Fruit fly (Drosophila melanogaster) whole organism, embryonic: ENCODE measurements around the gene CG13075.

Source experiments
- Abd-B ChIP-seq: fragments of 200-800 bp; sonication (Bioruptor generic); optimal IDR thresholded peaks from 2 replicates; lab custom pipeline; 2018; ENCODE audit warnings: missing biosample characterization, mild to moderate bottlenecking, missing genetic modification characterization, moderate library complexity
- CG10267 ChIP-seq: fragments of 200-800 bp; sonication (Bioruptor generic); optimal IDR thresholded peaks from 2 replicates; lab custom pipeline; 2018; ENCODE audit warnings: missing biosample characterization, mild to moderate bottlenecking, missing genetic modification characterization, moderate library complexity
- CG10366 ChIP-seq: fragments of 200-800 bp; sonication (Bioruptor generic); IDR thresholded peaks from 2 replicates; pipeline ENCODE4 v1.3.6; 2022; ENCODE audit warnings: missing biosample characterization, missing genetic modification characterization
- CG11456 ChIP-seq: fragments of 200-800 bp; sonication (Bioruptor generic); IDR thresholded peaks from 3 replicates; pipeline ENCODE4 v1.3.6; 2022; ENCODE audit warnings: missing biosample characterization, missing genetic modification characterization
- CG11695 ChIP-seq: fragments of 200-800 bp; sonication (Bioruptor generic); IDR thresholded peaks from 3 replicates; pipeline ENCODE4 v1.3.6; 2022; ENCODE audit warnings: missing biosample characterization, missing genetic modification characterization
- CG1233 ChIP-seq: fragments of 200-800 bp; sonication (Bioruptor generic); optimal IDR thresholded peaks from 4 replicates; lab custom pipeline; 2018; ENCODE audit warnings: missing biosample characterization, mild to moderate bottlenecking, missing genetic modification characterization
- CG12942 ChIP-seq: fragments of 200-800 bp; sonication (Bioruptor generic); optimal IDR thresholded peaks from 3 replicates; lab custom pipeline; 2016; ENCODE audit warnings: missing biosample characterization, missing genetic modification characterization
- CG13624 ChIP-seq: fragments of 200-800 bp; sonication (Bioruptor generic); optimal IDR thresholded peaks from 2 replicates; lab custom pipeline; 2016; ENCODE audit warnings: missing biosample characterization, missing genetic modification characterization
- CG1529 ChIP-seq: fragments of 200-800 bp; sonication (Bioruptor generic); optimal IDR thresholded peaks from 3 replicates; lab custom pipeline; 2018; ENCODE audit warnings: missing biosample characterization, missing genetic modification characterization
- CG15601 ChIP-seq: fragments of 200-800 bp; sonication (Bioruptor generic); optimal IDR thresholded peaks from 3 replicates; lab custom pipeline; 2019; ENCODE audit warnings: missing biosample characterization, mild to moderate bottlenecking, missing genetic modification characterization, moderate library complexity
- CG1647 ChIP-seq: fragments of 200-800 bp; sonication (Bioruptor generic); optimal IDR thresholded peaks from 3 replicates; lab custom pipeline; 2016; ENCODE audit warnings: missing biosample characterization, missing genetic modification characterization
- CG16863 ChIP-seq: fragments of 200-800 bp; sonication (Bioruptor generic); optimal IDR thresholded peaks from 3 replicates; lab custom pipeline; 2016; ENCODE audit warnings: missing biosample characterization, missing genetic modification characterization
- CG17612 ChIP-seq: fragments of 200-800 bp; sonication (Bioruptor generic); IDR thresholded peaks from 2 replicates; pipeline ENCODE4 v1.3.6; 2022; ENCODE audit warnings: missing biosample characterization, missing genetic modification characterization
- CG17912 ChIP-seq: fragments of 200-800 bp; sonication (Bioruptor generic); optimal IDR thresholded peaks from 2 replicates; lab custom pipeline; 2018; ENCODE audit warnings: missing biosample characterization, mild to moderate bottlenecking, missing genetic modification characterization
- CG2116 ChIP-seq: fragments of 200-800 bp; sonication (Bioruptor generic); optimal IDR thresholded peaks from 3 replicates; lab custom pipeline; 2018; ENCODE audit warnings: missing biosample characterization, mild to moderate bottlenecking, missing genetic modification characterization
- CG2129 ChIP-seq: fragments of 200-800 bp; sonication (Bioruptor generic); IDR thresholded peaks from 2 replicates; pipeline ENCODE4 v1.3.6; 2022; ENCODE audit warnings: missing biosample characterization, missing genetic modification characterization; ENCODE audit not compliant: partially characterized antibody
- CG3163 ChIP-seq: fragments of 200-800 bp; sonication (Bioruptor generic); optimal IDR thresholded peaks from 3 replicates; lab custom pipeline; 2016; ENCODE audit warnings: missing biosample characterization, missing genetic modification characterization
- CG3847 ChIP-seq: fragments of 200-800 bp; sonication (Bioruptor generic); IDR thresholded peaks from 2 replicates; pipeline ENCODE4 v1.3.6; 2022; ENCODE audit warnings: missing biosample characterization, missing genetic modification characterization
- CG3995 ChIP-seq: fragments of 200-800 bp; sonication (Bioruptor generic); optimal IDR thresholded peaks from 3 replicates; lab custom pipeline; 2016; ENCODE audit warnings: missing biosample characterization, missing genetic modification characterization
- CG5180 ChIP-seq: fragments of 200-800 bp; sonication (Bioruptor generic); optimal IDR thresholded peaks from 3 replicates; lab custom pipeline; 2017; ENCODE audit warnings: missing biosample characterization, missing genetic modification characterization, mild to moderate bottlenecking, moderate library complexity, missing genetic modification reagents
- Deaf1 ChIP-seq: fragments of 200-800 bp; optimal IDR thresholded peaks from 3 replicates; lab custom pipeline; 2019; ENCODE audit warnings: missing biosample characterization, mild to moderate bottlenecking, missing genetic modification characterization, moderate library complexity
- Fer2 ChIP-seq: fragments of 200-800 bp; sonication (Bioruptor generic); optimal IDR thresholded peaks from 2 replicates; lab custom pipeline; 2018; ENCODE audit warnings: missing biosample characterization, mild to moderate bottlenecking, missing genetic modification characterization, moderate library complexity
- Hr51 ChIP-seq, 2 experiments: fragments of 200-800 bp; sonication (Bioruptor generic); optimal IDR thresholded peaks; 2 replicates in 1 of 2; 3 replicates in 1 of 2; lab custom pipeline; 2016 to 2018; ENCODE audit warnings: missing biosample characterization in 2 of 2, missing genetic modification characterization in 2 of 2, mild to moderate bottlenecking in 1 of 2, moderate library complexity in 1 of 2
- Myb ChIP-seq: fragments of 200-800 bp; sonication (Bioruptor generic); optimal IDR thresholded peaks from 2 replicates; lab custom pipeline; 2016; ENCODE audit warnings: missing biosample characterization, missing genetic modification characterization
- Neu2 ChIP-seq: fragments of 200-800 bp; sonication (Bioruptor generic); optimal IDR thresholded peaks from 3 replicates; lab custom pipeline; 2016; ENCODE audit warnings: missing biosample characterization, missing genetic modification characterization, borderline replicate concordance
- Oli ChIP-seq: fragments of 200-800 bp; sonication (Bioruptor generic); optimal IDR thresholded peaks from 2 replicates; lab custom pipeline; 2018; ENCODE audit warnings: missing biosample characterization, mild to moderate bottlenecking, missing genetic modification characterization, moderate library complexity
- Poxn ChIP-seq: fragments of 200-800 bp; sonication (Bioruptor generic); IDR thresholded peaks from 2 replicates; pipeline ENCODE4 v1.3.6; 2022; ENCODE audit warnings: missing biosample characterization, missing genetic modification characterization
- Ssrp ChIP-seq: fragments of 200-800 bp; sonication (Bioruptor generic); optimal IDR thresholded peaks from 2 replicates; lab custom pipeline; 2018; ENCODE audit warnings: missing biosample characterization, mild to moderate bottlenecking, missing genetic modification characterization, moderate library complexity
- TFAM ChIP-seq: fragments of 200-800 bp; sonication (Bioruptor generic); optimal IDR thresholded peaks from 2 replicates; lab custom pipeline; 2017; ENCODE audit warnings: missing biosample characterization, missing genetic modification characterization, inconsistent platforms
- chinmo ChIP-seq: fragments of 200-800 bp; sonication (Bioruptor generic); IDR thresholded peaks from 4 replicates; pipeline ENCODE4 v1.3.6; 2022; ENCODE audit warnings: missing biosample characterization, missing genetic modification characterization; ENCODE audit not compliant: partially characterized antibody
- crp ChIP-seq, 2 experiments: fragments of 200-800 bp; sonication (Bioruptor generic); optimal IDR thresholded peaks; 2 replicates in 1 of 2; 3 replicates in 1 of 2; lab custom pipeline; 2017; ENCODE audit warnings: missing biosample characterization in 2 of 2, missing genetic modification characterization in 2 of 2, mild to moderate bottlenecking in 1 of 2, moderate library complexity in 1 of 2
- gfzf ChIP-seq: fragments of 200-800 bp; sonication (Bioruptor generic); optimal IDR thresholded peaks from 2 replicates; lab custom pipeline; 2016; ENCODE audit warnings: missing biosample characterization, mild to moderate bottlenecking, missing genetic modification characterization, moderate library complexity
- hb ChIP-seq: fragments of 200-800 bp; sonication (Bioruptor generic); IDR thresholded peaks from 3 replicates; pipeline ENCODE4 v1.3.6; 2022; ENCODE audit warnings: missing biosample characterization, missing genetic modification characterization; ENCODE audit not compliant: partially characterized antibody
- inv ChIP-seq: fragments of 200-800 bp; sonication (Bioruptor generic); IDR thresholded peaks from 2 replicates; pipeline ENCODE4 v1.3.6; 2022; ENCODE audit warnings: missing biosample characterization, missing genetic modification characterization; ENCODE audit not compliant: partially characterized antibody
- kay ChIP-seq: fragments of 200-800 bp; sonication (Bioruptor generic); optimal IDR thresholded peaks from 2 replicates; lab custom pipeline; 2016; ENCODE audit warnings: missing biosample characterization, missing genetic modification characterization
- mam ChIP-seq: fragments of 200-800 bp; sonication (Bioruptor generic); optimal IDR thresholded peaks from 3 replicates; lab custom pipeline; 2016; ENCODE audit warnings: missing biosample characterization, missing genetic modification characterization
- mld ChIP-seq: fragments of 200-800 bp; sonication (Bioruptor generic); IDR thresholded peaks from 3 replicates; pipeline ENCODE4 v1.3.6; 2022; ENCODE audit warnings: missing biosample characterization, missing genetic modification characterization; ENCODE audit not compliant: partially characterized antibody
- nmo ChIP-seq: fragments of 200-800 bp; sonication (Bioruptor generic); optimal IDR thresholded peaks from 2 replicates; lab custom pipeline; 2018; ENCODE audit warnings: missing biosample characterization, mild to moderate bottlenecking, missing genetic modification characterization, moderate library complexity
- pan ChIP-seq, 4 experiments: fragments of >200 bp in 3 of 4; fragments of 200-800 bp in 1 of 4; sonication (Bioruptor generic) in 1 of 4; optimal IDR thresholded peaks in 3 of 4; IDR thresholded peaks in 1 of 4; 2 replicates each; pipeline versions ENCODE4 v1.3.6 to Lab custom; 2017 to 2022; ENCODE audit warnings: missing biosample characterization in 2 of 4, missing genetic modification characterization in 2 of 4, mixed read lengths in 1 of 4
- pnt ChIP-seq: fragments of 200-800 bp; sonication (Bioruptor generic); optimal IDR thresholded peaks from 3 replicates; lab custom pipeline; 2016; ENCODE audit warnings: missing biosample characterization, missing genetic modification characterization
- ranshi ChIP-seq: fragments of 200-800 bp; sonication (Bioruptor generic); IDR thresholded peaks from 2 replicates; pipeline ENCODE4 v1.3.6; 2022; ENCODE audit warnings: missing biosample characterization, missing genetic modification characterization
- shn ChIP-seq: fragments of 200-800 bp; sonication (Bioruptor generic); optimal IDR thresholded peaks from 3 replicates; lab custom pipeline; 2016; ENCODE audit warnings: missing biosample characterization, missing genetic modification characterization
- sim ChIP-seq: fragments of 200-800 bp; sonication (Bioruptor generic); IDR thresholded peaks from 2 replicates; pipeline ENCODE4 v1.3.6; 2022; ENCODE audit warnings: missing biosample characterization, missing genetic modification characterization
- slp2 ChIP-seq: fragments of 200-800 bp; sonication (Bioruptor generic); optimal IDR thresholded peaks from 2 replicates; lab custom pipeline; 2016; ENCODE audit warnings: missing biosample characterization, missing genetic modification characterization
- tna ChIP-seq: fragments of 200-800 bp; sonication (Bioruptor generic); IDR thresholded peaks from 2 replicates; pipeline ENCODE4 v1.3.6; 2022; ENCODE audit warnings: missing biosample characterization, missing genetic modification characterization; ENCODE audit not compliant: partially characterized antibody
- usp ChIP-seq: fragments of >200 bp; optimal IDR thresholded peaks from 2 replicates; lab custom pipeline; 2017; ENCODE audit warnings: missing biosample characterization, missing genetic modification characterization
- vvl ChIP-seq: fragments of 200-800 bp; sonication (Bioruptor generic); IDR thresholded peaks from 2 replicates; pipeline ENCODE4 v1.3.6; 2022; ENCODE audit warnings: missing biosample characterization, missing genetic modification characterization

Gene CG13075

dm6 chr3L:16128973-16129745 lies 45.4 kb downstream of the CG13075 start, which contains the start of gene SsRbeta (continued):
- peak; percentile 36 for TF ChIP-seq CG2129 (GFP tag; lab: Robert Waterston, UW)
- TF ChIP-seq CG15601 (tag; lab: Kevin White, UChicago): peak; percentile 15
- peak; percentile 56 for TF ChIP-seq CG2116 (GFP tag; lab: Kevin White, UChicago)
- TF ChIP-seq kay (GFP tag; lab: Kevin White, UChicago): peak; percentile 28
- TF ChIP-seq CG11695 (GFP tag; lab: Robert Waterston, UW): peak; percentile 60; the same call in 2 of the 3 replicates
- peak; percentile 37; the same call in 1 of the 2 replicates for TF ChIP-seq tna
- TF ChIP-seq CG10366: peak; percentile 46
- TF ChIP-seq Myb (GFP tag; lab: Kevin White, UChicago): peak; percentile 63
- no peak for TF ChIP-seq CG1529 (GFP tag; lab: Kevin White, UChicago)
- TF ChIP-seq ranshi (GFP tag; lab: Robert Waterston, UW): peak; percentile 66
- TF ChIP-seq Oli (tag; lab: Kevin White, UChicago): peak; percentile 33
- TF ChIP-seq inv (GFP tag; lab: Robert Waterston, UW): peak; percentile 64; the same call in 1 of the 2 replicates
- no peak for TF ChIP-seq pan (optimal IDR thresholded peaks at IDR 0.05; lab: Kevin White, UChicago)
- peak in 1 of 2 experiments; percentile 66 for TF ChIP-seq pan (GFP tag; optimal IDR thresholded peaks at IDR 0.05 in 1 of 2, IDR thresholded peaks at IDR 0.05 in 1 of 2)
- peak; percentile 55 for TF ChIP-seq CG17912 (GFP tag; lab: Kevin White, UChicago)
- no peak for TF ChIP-seq CG1647 (GFP tag; lab: Kevin White, UChicago)
- TF ChIP-seq Fer2 (tag; lab: Kevin White, UChicago): peak; percentile 26
- TF ChIP-seq Abd-B (GFP tag; lab: Kevin White, UChicago): peak; percentile 3
- TF ChIP-seq CG3163 (GFP tag; lab: Kevin White, UChicago): no peak
- TF ChIP-seq slp2 (GFP tag; lab: Kevin White, UChicago): no peak
- peak; percentile 43 for TF ChIP-seq CG13624 (GFP tag; lab: Kevin White, UChicago)
- TF ChIP-seq Hr51 (GFP tag; optimal IDR thresholded peaks at IDR 0.05; lab: Kevin White, UChicago): peak; percentile 3 to 57
- peak; percentile 23; the same call in 1 of the 2 replicates for TF ChIP-seq CG3847 (GFP tag; lab: Robert Waterston, UW)
- peak; percentile 9 for TF ChIP-seq nmo (GFP tag; lab: Kevin White, UChicago)
- no peak for TF ChIP-seq CG3995
- TF ChIP-seq gfzf (GFP tag; lab: Kevin White, UChicago): peak; percentile 51
- peak; percentile 32 for TF ChIP-seq vvl (GFP tag; lab: Robert Waterston, UW)
- no peak for TF ChIP-seq CG12942 (GFP tag; lab: Kevin White, UChicago)
- TF ChIP-seq usp (GFP tag; lab: Kevin White, UChicago): no peak
- TF ChIP-seq shn: no peak
- peak; percentile 37; the same call in 1 of the 2 replicates for TF ChIP-seq CG17612 (GFP tag; lab: Robert Waterston, UW)
- peak; percentile 72; the same call in 1 of the 4 replicates for TF ChIP-seq chinmo (GFP tag; lab: Robert Waterston, UW)
- peak; percentile 64 for TF ChIP-seq CG11456 (GFP tag; lab: Robert Waterston, UW)
- no peak for TF ChIP-seq mam (GFP tag; lab: Kevin White, UChicago)
- TF ChIP-seq Deaf1: peak; percentile 96
- peak; percentile 38 for TF ChIP-seq Ssrp (tag; lab: Kevin White, UChicago)
- no peak for TF ChIP-seq pnt (GFP tag; lab: Kevin White, UChicago)
- no peak for TF ChIP-seq Poxn
- TF ChIP-seq crp (GFP tag; optimal IDR thresholded peaks at IDR 0.05; lab: Kevin White, UChicago): peak in 1 of 2 experiments; percentile 49
- no peak for TF ChIP-seq CG1233 (GFP tag; lab: Kevin White, UChicago)
- peak; percentile 61; the same call in 1 of the 3 replicates for TF ChIP-seq hb (GFP tag; lab: Robert Waterston, UW)
- no peak for TF ChIP-seq TFAM (GFP tag; lab: Kevin White, UChicago)
- TF ChIP-seq Neu2 (GFP tag; lab: Kevin White, UChicago): no peak
- peak; percentile 34 for TF ChIP-seq CG10267 (tag; lab: Kevin White, UChicago)
- no peak for TF ChIP-seq CG16863 (GFP tag; lab: Kevin White, UChicago)
- TF ChIP-seq sim (GFP tag; lab: Robert Waterston, UW): no peak
- peak; percentile 13 for TF ChIP-seq CG5180 (GFP tag; lab: Kevin White, UChicago)
- no peak for TF ChIP-seq mld (GFP tag; lab: Robert Waterston, UW)
